Worm (Caenorhabditis elegans): ENCODE measurements around the gene C33H5.13.

- TF ChIP-seq nhr-90 (tag; optimal IDR thresholded peaks at IDR 0.05) = no peak
- no peak for TF ChIP-seq cebp-1 (GFP tag; IDR thresholded peaks at IDR 0.05)
- no peak for TF ChIP-seq cebp-1 (tag; optimal IDR thresholded peaks at IDR 0.05)
- TF ChIP-seq let-526 (GFP tag; IDR thresholded peaks at IDR 0.05) = no peak
- TF ChIP-seq F55B11.4 (tag; optimal IDR thresholded peaks at IDR 0.05; ENCODE audit: borderline replicate concordance, insufficient read depth) = no peak
- no peak for TF ChIP-seq pha-4 (tag; optimal IDR thresholded peaks at IDR 0.05)
- TF ChIP-seq F33H1.4 (GFP tag; IDR thresholded peaks at IDR 0.05) = peak; percentile 93
- peak; percentile 39 for TF ChIP-seq F49E8.2 (tag; optimal IDR thresholded peaks at IDR 0.05; ENCODE audit: insufficient read depth)
- TF ChIP-seq F57A8.1 (GFP tag; optimal IDR thresholded peaks at IDR 0.05) = no peak
- TF ChIP-seq lin-54 (GFP tag; optimal IDR thresholded peaks at IDR 0.05) = peak; percentile 63
- no peak for TF ChIP-seq cebp-2 (GFP tag; IDR thresholded peaks at IDR 0.05)
- TF ChIP-seq unc-130 (GFP tag; optimal IDR thresholded peaks at IDR 0.05) = no peak
Observed at ce11 chrIV:7764319-7764718, 27.7 kb downstream of the C33H5.13 start.
